Worm (Caenorhabditis elegans) whole organism, L3 larva: ENCODE results near the gene AC3.12.

ENCODE experiments used
- R02D3.7 ChIP-seq: fragments of 150-350 bp; optimal IDR thresholded peaks from 2 replicates; lab custom pipeline; 2014; ENCODE audit warnings: missing biosample characterization, missing genetic modification characterization
- ZK546.5 ChIP-seq: sonication (generic microtip); optimal IDR thresholded peaks from 2 replicates; lab custom pipeline; 2017; ENCODE audit warnings: missing biosample characterization, missing genetic modification characterization
- aly-2 ChIP-seq: fragments of 150-350 bp; optimal IDR thresholded peaks from 2 replicates; lab custom pipeline; 2014; ENCODE audit warnings: missing biosample characterization, missing genetic modification characterization
- ama-1 ChIP-seq: fragments of 150-350 bp; optimal IDR thresholded peaks from 2 replicates; lab custom pipeline; 2018
- ceh-16 ChIP-seq: sonication (generic microtip); optimal IDR thresholded peaks from 2 replicates; lab custom pipeline; 2017; ENCODE audit warnings: missing biosample characterization, missing genetic modification characterization
- ceh-28 ChIP-seq: fragments of 150-350 bp; optimal IDR thresholded peaks from 2 replicates; lab custom pipeline; 2014; ENCODE audit warnings: missing biosample characterization, missing genetic modification reagents, missing genetic modification characterization
- ceh-82 ChIP-seq: fragments of 150-350 bp; optimal IDR thresholded peaks from 2 replicates; lab custom pipeline; 2014; ENCODE audit warnings: missing biosample characterization, missing genetic modification characterization
- ceh-9 ChIP-seq: sonication (generic microtip); optimal IDR thresholded peaks from 2 replicates; lab custom pipeline; 2018; ENCODE audit warnings: missing biosample characterization, missing genetic modification characterization
- daf-12 ChIP-seq: fragments of 150-350 bp; optimal IDR thresholded peaks from 2 replicates; lab custom pipeline; 2014; ENCODE audit warnings: missing biosample characterization, missing genetic modification reagents, missing genetic modification characterization
- egl-27 ChIP-seq: sonication (generic microtip); optimal IDR thresholded peaks from 4 replicates; lab custom pipeline; 2017; ENCODE audit warnings: missing biosample characterization, missing genetic modification reagents, missing genetic modification characterization
- egl-5 ChIP-seq: fragments of 150-350 bp; optimal IDR thresholded peaks from 2 replicates; lab custom pipeline; 2017; ENCODE audit warnings: missing biosample characterization, missing genetic modification reagents, missing genetic modification characterization, inconsistent platforms
- elt-1 ChIP-seq: fragments of 150-350 bp; optimal IDR thresholded peaks from 2 replicates; lab custom pipeline; 2014; ENCODE audit warnings: missing biosample characterization, missing genetic modification characterization
- elt-2 ChIP-seq: sonication (generic microtip); optimal IDR thresholded peaks from 2 replicates; lab custom pipeline; 2016; ENCODE audit warnings: missing genetic modification reagents, mild to moderate bottlenecking, missing genetic modification characterization, missing compliant biosample characterization
- elt-3 ChIP-seq, 3 experiments: fragments of 150-350 bp in 1 of 3; sonication (generic microtip) in 2 of 3; optimal IDR thresholded peaks; 2 replicates in 2 of 3; 4 replicates in 1 of 3; lab custom pipeline; 2014 to 2017; ENCODE audit warnings: missing biosample characterization in 3 of 3, missing genetic modification characterization in 3 of 3
- eor-1 ChIP-seq, 2 experiments: fragments of 150-350 bp; optimal IDR thresholded peaks; 2 replicates each; lab custom pipeline; 2014 to 2018; ENCODE audit warnings: missing biosample characterization in 2 of 2, missing genetic modification characterization in 2 of 2
- fkh-10 ChIP-seq: sonication (generic microtip); optimal IDR thresholded peaks from 2 replicates; lab custom pipeline; 2017; ENCODE audit warnings: missing biosample characterization, missing genetic modification reagents, missing genetic modification characterization
- fkh-2 ChIP-seq: fragments of 150-350 bp; optimal IDR thresholded peaks from 2 replicates; lab custom pipeline; 2014; ENCODE audit warnings: missing biosample characterization, missing genetic modification reagents, missing genetic modification characterization
- fos-1 ChIP-seq: fragments of 150-350 bp; optimal IDR thresholded peaks from 2 replicates; lab custom pipeline; 2014; ENCODE audit warnings: missing biosample characterization, missing genetic modification characterization
- hmg-11 ChIP-seq: sonication (generic microtip); optimal IDR thresholded peaks from 2 replicates; lab custom pipeline; 2016; ENCODE audit warnings: missing genetic modification characterization, missing compliant biosample characterization
- jun-1 ChIP-seq: fragments of 150-350 bp; optimal IDR thresholded peaks from 2 replicates; lab custom pipeline; 2014; ENCODE audit warnings: missing biosample characterization, missing genetic modification reagents, missing genetic modification characterization
- lin-15B ChIP-seq: fragments of 150-350 bp; optimal IDR thresholded peaks from 2 replicates; lab custom pipeline; 2014; ENCODE audit warnings: missing biosample characterization, missing genetic modification characterization
- lin-39 ChIP-seq: fragments of 150-350 bp; optimal IDR thresholded peaks from 2 replicates; lab custom pipeline; 2018; ENCODE audit warnings: missing biosample characterization, missing genetic modification reagents, missing genetic modification characterization
- lsy-12 ChIP-seq: sonication (generic microtip); optimal IDR thresholded peaks from 2 replicates; lab custom pipeline; 2016; ENCODE audit warnings: mild to moderate bottlenecking, missing genetic modification characterization, missing compliant biosample characterization
- mdl-1 ChIP-seq: fragments of 150-350 bp; optimal IDR thresholded peaks from 2 replicates; lab custom pipeline; 2014; ENCODE audit warnings: missing biosample characterization, missing genetic modification characterization
- mml-1 ChIP-seq: fragments of 150-350 bp; sonication (generic microtip); optimal IDR thresholded peaks from 3 replicates; lab custom pipeline; 2014; ENCODE audit warnings: missing biosample characterization, missing genetic modification characterization
- nfya-1 ChIP-seq: sonication (generic microtip); optimal IDR thresholded peaks from 2 replicates; lab custom pipeline; 2017; ENCODE audit warnings: missing genetic modification characterization, mild to moderate bottlenecking, missing compliant biosample characterization, antibody characterized with exemption, moderate library complexity; ENCODE audit not compliant: insufficient read depth
- nhr-11 ChIP-seq: fragments of 150-350 bp; optimal IDR thresholded peaks from 2 replicates; lab custom pipeline; 2014; ENCODE audit warnings: missing biosample characterization, missing genetic modification characterization
- nhr-12 ChIP-seq: fragments of 150-350 bp; optimal IDR thresholded peaks from 2 replicates; lab custom pipeline; 2014; ENCODE audit warnings: missing biosample characterization, missing genetic modification characterization
- nhr-23 ChIP-seq: fragments of 150-350 bp; optimal IDR thresholded peaks from 2 replicates; lab custom pipeline; 2014; ENCODE audit warnings: missing biosample characterization, missing genetic modification reagents, missing genetic modification characterization
- nhr-237 ChIP-seq: fragments of 150-350 bp; optimal IDR thresholded peaks from 2 replicates; lab custom pipeline; 2014; ENCODE audit warnings: missing biosample characterization, missing genetic modification characterization
- nhr-25 ChIP-seq: sonication (generic microtip); optimal IDR thresholded peaks from 2 replicates; lab custom pipeline; 2017; ENCODE audit warnings: missing biosample characterization, missing genetic modification characterization
- nhr-28 ChIP-seq: fragments of 150-350 bp; optimal IDR thresholded peaks from 2 replicates; lab custom pipeline; 2014; ENCODE audit warnings: missing biosample characterization, missing genetic modification characterization
- nhr-43 ChIP-seq: sonication (generic microtip); optimal IDR thresholded peaks from 2 replicates; lab custom pipeline; 2016; ENCODE audit warnings: mild to moderate bottlenecking, missing genetic modification characterization, missing compliant biosample characterization; ENCODE audit not compliant: poor library complexity, severe bottlenecking
- nhr-67 ChIP-seq: fragments of 150-350 bp; optimal IDR thresholded peaks from 2 replicates; lab custom pipeline; 2014; ENCODE audit warnings: missing biosample characterization, missing genetic modification characterization
- nhr-76 ChIP-seq: fragments of 150-350 bp; sonication (generic microtip); optimal IDR thresholded peaks from 5 replicates; lab custom pipeline; 2014; ENCODE audit warnings: missing biosample characterization, missing genetic modification characterization
- nhr-77 ChIP-seq: fragments of 150-350 bp; optimal IDR thresholded peaks from 2 replicates; lab custom pipeline; 2014; ENCODE audit warnings: missing biosample characterization, missing genetic modification characterization
- pha-4 ChIP-seq: fragments of 150-350 bp; optimal IDR thresholded peaks from 2 replicates; lab custom pipeline; 2014; ENCODE audit warnings: missing biosample characterization, missing genetic modification reagents, missing genetic modification characterization
- pqm-1 ChIP-seq: fragments of 150-350 bp; optimal IDR thresholded peaks from 2 replicates; lab custom pipeline; 2017; ENCODE audit warnings: missing biosample characterization, missing genetic modification characterization, inconsistent platforms
- sea-2 ChIP-seq: fragments of 150-350 bp; sonication (generic microtip); optimal IDR thresholded peaks from 4 replicates; lab custom pipeline; 2014; ENCODE audit warnings: missing biosample characterization, missing genetic modification reagents, missing genetic modification characterization
- skn-1 ChIP-seq: fragments of 150-350 bp; optimal IDR thresholded peaks from 2 replicates; lab custom pipeline; 2014; ENCODE audit warnings: missing biosample characterization, missing genetic modification characterization
- snpc-4 ChIP-seq: fragments of 150-350 bp; optimal IDR thresholded peaks from 2 replicates; lab custom pipeline; 2014; ENCODE audit warnings: missing biosample characterization, missing genetic modification characterization
- tbx-2 ChIP-seq: sonication (generic microtip); optimal IDR thresholded peaks from 2 replicates; lab custom pipeline; 2016; ENCODE audit warnings: mild to moderate bottlenecking, missing genetic modification characterization, missing compliant biosample characterization
- unc-39 ChIP-seq: sonication (generic microtip); optimal IDR thresholded peaks from 4 replicates; lab custom pipeline; 2017; ENCODE audit warnings: missing biosample characterization, missing genetic modification characterization
- unc-62 ChIP-seq: fragments of 150-350 bp; sonication (generic microtip); optimal IDR thresholded peaks from 4 replicates; lab custom pipeline; 2014; ENCODE audit warnings: missing biosample characterization, missing genetic modification reagents, missing genetic modification characterization
- zag-1 ChIP-seq: fragments of 150-350 bp; optimal IDR thresholded peaks from 2 replicates; lab custom pipeline; 2014; ENCODE audit warnings: missing biosample characterization, missing genetic modification characterization
- ztf-11 ChIP-seq: fragments of 150-350 bp; optimal IDR thresholded peaks from 2 replicates; lab custom pipeline; 2014; ENCODE audit warnings: missing biosample characterization, missing genetic modification characterization
- ztf-4 ChIP-seq: fragments of 150-350 bp; optimal IDR thresholded peaks from 2 replicates; lab custom pipeline; 2014; ENCODE audit warnings: missing biosample characterization, missing genetic modification characterization

The AC3.12 gene

ce11 chrV:10355773-10356335 is 23.3 kb downstream of the AC3.12 start, which contains the start of gene sluh-7 (continued):
- peak; percentile 24 for TF ChIP-seq R02D3.7 (tag; lab: Kevin White, UChicago)

- TF ChIP-seq nhr-12, result no peak
- peak; percentile 70 for TF ChIP-seq nhr-25 (tag; lab: Kevin White, UChicago)
- TF ChIP-seq pha-4 (tag; lab: Kevin White, UChicago), result peak; percentile 93
- TF ChIP-seq mml-1, result no peak
- no peak for TF ChIP-seq unc-62
- peak; percentile 93 for TF ChIP-seq lin-15B (tag; lab: Kevin White, UChicago)
- peak; percentile 34 for TF ChIP-seq pqm-1 (tag; lab: Kevin White, UChicago)
- TF ChIP-seq lin-39, result peak; percentile 86
- peak; percentile 43 for TF ChIP-seq fkh-10 (GFP tag; lab: Kevin White, UChicago)
- TF ChIP-seq ama-1 (lab: Kevin White, UChicago), result peak; percentile 37
- TF ChIP-seq egl-27, result no peak
- TF ChIP-seq nhr-237, result no peak
- peak; percentile 5 for TF ChIP-seq ztf-4 (tag; lab: Kevin White, UChicago)
- no peak for TF ChIP-seq ZK546.5
- no peak for TF ChIP-seq ceh-82
- TF ChIP-seq ceh-9, result no peak
- TF ChIP-seq sea-2 (GFP tag; lab: Kevin White, UChicago), result no peak
- no peak for TF ChIP-seq nhr-67 (tag; lab: Kevin White, UChicago)
- peak; percentile 80 for TF ChIP-seq snpc-4 (tag; lab: Kevin White, UChicago)
- peak; percentile 14 for TF ChIP-seq skn-1 (tag; lab: Kevin White, UChicago)
- peak; percentile 66 for TF ChIP-seq lsy-12 (tag; lab: Kevin White, UChicago)
- no peak for TF ChIP-seq elt-3 (tag; optimal IDR thresholded peaks at IDR 0.05; lab: Kevin White, UChicago)
- TF ChIP-seq nhr-43 (tag; lab: Kevin White, UChicago), result peak; percentile 77
- TF ChIP-seq ceh-16 (tag; lab: Kevin White, UChicago), result no peak
- no peak for TF ChIP-seq elt-1 (tag; lab: Kevin White, UChicago)
- TF ChIP-seq tbx-2 (tag; lab: Kevin White, UChicago), result no peak
- no peak for TF ChIP-seq nhr-11
- no peak for TF ChIP-seq unc-39 (tag; lab: Kevin White, UChicago)
- TF ChIP-seq nhr-76 (tag; lab: Kevin White, UChicago), result no peak
- no peak for TF ChIP-seq mdl-1 (tag; lab: Kevin White, UChicago)
- TF ChIP-seq jun-1 (tag; lab: Kevin White, UChicago), result peak; percentile 16
- TF ChIP-seq aly-2 (tag; lab: Kevin White, UChicago), result no peak
- peak; percentile 93 for TF ChIP-seq nhr-23 (tag; lab: Kevin White, UChicago)
- no peak for TF ChIP-seq eor-1 (tag; optimal IDR thresholded peaks at IDR 0.05; lab: Kevin White, UChicago)
- TF ChIP-seq ztf-11, result no peak
- TF ChIP-seq nhr-77 (tag; lab: Kevin White, UChicago), result no peak
- peak; percentile 81 for TF ChIP-seq egl-5
- TF ChIP-seq fkh-2 (tag; lab: Kevin White, UChicago), result no peak
- TF ChIP-seq daf-12 (tag; lab: Kevin White, UChicago), result no peak
- no peak for TF ChIP-seq zag-1 (tag; lab: Kevin White, UChicago)
- peak; percentile 80 for TF ChIP-seq hmg-11
- peak; percentile 61 for TF ChIP-seq ceh-28 (tag; lab: Kevin White, UChicago)
- peak; percentile 90 for TF ChIP-seq nfya-1 (tag; lab: Kevin White, UChicago)
- peak; percentile 4 for TF ChIP-seq R02D3.7 (tag; lab: Kevin White, UChicago)
- TF ChIP-seq fos-1 (tag; lab: Kevin White, UChicago), result no peak
- peak; percentile 58 for TF ChIP-seq elt-2 (tag; lab: Kevin White, UChicago)
- TF ChIP-seq nhr-28 (tag; lab: Kevin White, UChicago), result no peak
- TF ChIP-seq, all 47 proteins: peak for 20
Measured at ce11 chrV:10352928-10353427, 26.2 kb downstream of the AC3.12 start, which contains the start of gene nol-56. TSS of gene nol-56 (minus strand) at chrV:10352978.
